Worm (Caenorhabditis elegans) whole organism, L4 larva: ENCODE results near the gene gpdh-2.
A peak's percentile ranks its signal among the peaks of the same experiment; 100 is the strongest.

Experiments used
- D1046.2 ChIP-seq: fragments of 200-800 bp; sonication (Bioruptor generic); IDR thresholded peaks from 2 replicates; pipeline ENCODE4 v1.3.6; 2022; ENCODE audit warnings: missing genetic modification characterization, missing compliant biosample characterization
- T20F7.1 ChIP-seq: fragments of 200-800 bp; sonication (Bioruptor generic); optimal IDR thresholded peaks from 2 replicates; lab custom pipeline; 2018; ENCODE audit warnings: mild to moderate bottlenecking, missing genetic modification characterization, missing compliant biosample characterization
- aha-1 ChIP-seq: fragments of 150-350 bp; peaks from one replicate; lab custom pipeline; 2014; ENCODE audit warnings: missing biosample characterization, missing genetic modification characterization
- ceh-32 ChIP-seq: sonication (generic microtip); optimal IDR thresholded peaks from 2 replicates; lab custom pipeline; 2016; ENCODE audit warnings: mild to moderate bottlenecking, missing genetic modification characterization, missing compliant biosample characterization; ENCODE audit not compliant: poor library complexity
- ceh-62 ChIP-seq: sonication (generic microtip); optimal IDR thresholded peaks from 2 replicates; lab custom pipeline; 2017; ENCODE audit warnings: missing biosample characterization, missing genetic modification characterization
- ctbp-1 ChIP-seq: fragments of 200-800 bp; sonication (Bioruptor generic); IDR thresholded peaks from 2 replicates; pipeline ENCODE4 v1.3.6; 2022; ENCODE audit warnings: missing genetic modification reagents, missing genetic modification characterization, missing compliant biosample characterization
- daf-12 ChIP-seq: fragments of 150-350 bp; optimal IDR thresholded peaks from 2 replicates; lab custom pipeline; 2014; ENCODE audit warnings: missing biosample characterization, missing genetic modification reagents, missing genetic modification characterization
- daf-16 ChIP-seq, 3 experiments: sonication (generic microtip); optimal IDR thresholded peaks; 2 replicates each; lab custom pipeline; 2016 to 2017; ENCODE audit warnings: missing genetic modification characterization in 3 of 3, missing genetic modification reagents in 3 of 3, mild to moderate bottlenecking in 2 of 3, missing compliant biosample characterization in 2 of 3, missing biosample characterization in 1 of 3, moderate library complexity in 1 of 3
- daf-19 ChIP-seq: fragments of 200-800 bp; sonication (Bioruptor generic); conservative IDR thresholded peaks from 2 replicates; pipeline ENCODE4 v1.3.6; 2022; ENCODE audit warnings: missing genetic modification characterization, missing compliant biosample characterization
- dmd-6 ChIP-seq: fragments of 200-800 bp; sonication (Bioruptor generic); IDR thresholded peaks from 2 replicates; pipeline ENCODE4 v1.3.6; 2022; ENCODE audit warnings: missing genetic modification reagents, missing genetic modification characterization, missing compliant biosample characterization
- dmd-8 ChIP-seq: fragments of 200-800 bp; sonication (Bioruptor generic); IDR thresholded peaks from 2 replicates; pipeline ENCODE4 v1.3.6; 2022; ENCODE audit warnings: missing genetic modification characterization, missing compliant biosample characterization
- dmd-9 ChIP-seq: fragments of 200-800 bp; sonication (Bioruptor generic); IDR thresholded peaks from 2 replicates; pipeline ENCODE4 v1.3.6; 2022; ENCODE audit warnings: missing genetic modification reagents, missing genetic modification characterization, missing compliant biosample characterization
- dpl-1 ChIP-seq: fragments of 150-350 bp; optimal IDR thresholded peaks from 2 replicates; lab custom pipeline; 2014; ENCODE audit warnings: missing biosample characterization, missing genetic modification reagents, missing genetic modification characterization
- dve-1 ChIP-seq: sonication (generic microtip); optimal IDR thresholded peaks from 2 replicates; lab custom pipeline; 2017; ENCODE audit warnings: antibody characterized with exemption, mild to moderate bottlenecking, missing genetic modification characterization, missing compliant biosample characterization; ENCODE audit not compliant: insufficient read depth
- fkh-10 ChIP-seq: fragments of 150-350 bp; optimal IDR thresholded peaks from 2 replicates; lab custom pipeline; 2014; ENCODE audit warnings: missing biosample characterization, missing genetic modification reagents, missing genetic modification characterization
- fos-1 ChIP-seq: fragments of 150-350 bp; optimal IDR thresholded peaks from 2 replicates; lab custom pipeline; 2014; ENCODE audit warnings: missing biosample characterization, missing genetic modification characterization
- gei-8 ChIP-seq: fragments of 200-800 bp; sonication (Bioruptor generic); optimal IDR thresholded peaks from 2 replicates; lab custom pipeline; 2018; ENCODE audit warnings: mild to moderate bottlenecking, missing genetic modification characterization, missing compliant biosample characterization
- hlh-11 ChIP-seq: fragments of 200-800 bp; sonication (Bioruptor generic); optimal IDR thresholded peaks from 2 replicates; lab custom pipeline; 2018; ENCODE audit warnings: mild to moderate bottlenecking, missing genetic modification characterization, missing compliant biosample characterization
- hlh-30 ChIP-seq: sonication (generic microtip); optimal IDR thresholded peaks from 2 replicates; lab custom pipeline; 2017; ENCODE audit warnings: antibody characterized with exemption, mild to moderate bottlenecking, missing genetic modification characterization, missing compliant biosample characterization; ENCODE audit not compliant: insufficient read depth
- lim-7 ChIP-seq: fragments of 200-800 bp; sonication (Bioruptor generic); IDR thresholded peaks from 2 replicates; pipeline ENCODE4 v1.3.6; 2022; ENCODE audit warnings: missing genetic modification characterization, missing compliant biosample characterization
- madf-5 ChIP-seq, 2 experiments: fragments of 200-800 bp; sonication (Bioruptor generic); IDR thresholded peaks; 2 replicates each; pipeline ENCODE4 v1.3.6; 2022; ENCODE audit warnings: missing compliant biosample characterization in 2 of 2, missing genetic modification characterization in 2 of 2
- mdl-1 ChIP-seq, 2 experiments: fragments of 150-350 bp in 1 of 2; sonication (generic microtip) in 1 of 2; optimal IDR thresholded peaks; 2 replicates each; lab custom pipeline; 2014 to 2017; ENCODE audit warnings: missing biosample characterization in 2 of 2, missing genetic modification characterization in 2 of 2
- mdt-29 ChIP-seq: fragments of 200-800 bp; sonication (Bioruptor generic); IDR thresholded peaks from 2 replicates; pipeline ENCODE4 v1.3.6; 2022; ENCODE audit warnings: missing genetic modification reagents, missing genetic modification characterization, missing compliant biosample characterization
- mep-1 ChIP-seq: fragments of 150-350 bp; sonication (generic microtip); optimal IDR thresholded peaks from 3 replicates; lab custom pipeline; 2014; ENCODE audit warnings: missing biosample characterization, missing genetic modification characterization
- mes-2 ChIP-seq: sonication (generic microtip); optimal IDR thresholded peaks from 2 replicates; lab custom pipeline; 2016; ENCODE audit warnings: missing genotype, mild to moderate bottlenecking, missing genetic modification characterization, missing compliant biosample characterization; ENCODE audit not compliant: poor library complexity, severe bottlenecking
- mxl-3 ChIP-seq: fragments of 200-800 bp; sonication (Bioruptor generic); optimal IDR thresholded peaks from 2 replicates; lab custom pipeline; 2018; ENCODE audit warnings: mild to moderate bottlenecking, missing genetic modification characterization, missing compliant biosample characterization
- nhr-11 ChIP-seq: fragments of 150-350 bp; optimal IDR thresholded peaks from 2 replicates; lab custom pipeline; 2014; ENCODE audit warnings: missing biosample characterization, missing genetic modification characterization
- nhr-111 ChIP-seq: fragments of 200-800 bp; sonication (Bioruptor generic); optimal IDR thresholded peaks from 2 replicates; lab custom pipeline; 2018; ENCODE audit warnings: mild to moderate bottlenecking, missing genetic modification characterization, missing compliant biosample characterization
- nhr-237 ChIP-seq: sonication (generic microtip); optimal IDR thresholded peaks from 2 replicates; lab custom pipeline; 2017; ENCODE audit warnings: missing biosample characterization, missing genetic modification characterization
- nhr-28 ChIP-seq: fragments of 150-350 bp; optimal IDR thresholded peaks from 2 replicates; lab custom pipeline; 2014; ENCODE audit warnings: missing biosample characterization, missing genetic modification characterization
- nhr-48 ChIP-seq: sonication (generic microtip); optimal IDR thresholded peaks from 2 replicates; lab custom pipeline; 2016; ENCODE audit warnings: mild to moderate bottlenecking, missing genetic modification characterization, missing compliant biosample characterization
- nhr-77 ChIP-seq: fragments of 150-350 bp; optimal IDR thresholded peaks from 2 replicates; lab custom pipeline; 2014; ENCODE audit warnings: missing biosample characterization, missing genetic modification characterization
- php-3 ChIP-seq: fragments of 200-800 bp; sonication (Bioruptor generic); IDR thresholded peaks from 2 replicates; pipeline ENCODE4 v1.3.6; 2022; ENCODE audit warnings: missing genetic modification reagents, missing genetic modification characterization, missing compliant biosample characterization
- pqm-1 ChIP-seq: sonication (generic microtip); optimal IDR thresholded peaks from 2 replicates; lab custom pipeline; 2017; ENCODE audit warnings: missing biosample characterization, missing genetic modification characterization
- set-16 ChIP-seq: fragments of 200-800 bp; sonication (Bioruptor generic); IDR thresholded peaks from 2 replicates; pipeline ENCODE4 v1.3.6; 2022; ENCODE audit warnings: missing genetic modification reagents, missing genetic modification characterization, missing compliant biosample characterization
- snpc-1.2 ChIP-seq: fragments of 200-800 bp; sonication (Bioruptor generic); IDR thresholded peaks from 2 replicates; pipeline ENCODE4 v1.3.6; 2022; ENCODE audit warnings: missing genetic modification reagents, missing genetic modification characterization, missing compliant biosample characterization
- spr-3 ChIP-seq: fragments of 200-800 bp; sonication (Bioruptor generic); optimal IDR thresholded peaks from 2 replicates; lab custom pipeline; 2018; ENCODE audit warnings: mild to moderate bottlenecking, missing genetic modification characterization, missing compliant biosample characterization
- unc-130 ChIP-seq: sonication (generic microtip); optimal IDR thresholded peaks from 2 replicates; lab custom pipeline; 2016; ENCODE audit warnings: missing genetic modification reagents, missing genetic modification characterization, missing compliant biosample characterization
- unc-39 ChIP-seq: sonication (generic microtip); optimal IDR thresholded peaks from 2 replicates; lab custom pipeline; 2017; ENCODE audit warnings: missing biosample characterization, missing genetic modification characterization
- unc-62 ChIP-seq, 3 experiments: fragments of 150-350 bp in 1 of 3; sonication (generic microtip); optimal IDR thresholded peaks in 2 of 3; peaks in 1 of 3; 1 replicate in 1 of 3; 2 replicates in 2 of 3; lab custom pipeline; 2014 to 2017; ENCODE audit warnings: missing biosample characterization in 3 of 3, missing genetic modification characterization in 3 of 3, missing genetic modification reagents in 3 of 3, missing genotype in 1 of 3
- vab-7 ChIP-seq: fragments of 200-800 bp; sonication (Bioruptor generic); IDR thresholded peaks from 2 replicates; pipeline ENCODE4 v1.3.6; 2022; ENCODE audit warnings: missing genetic modification reagents, missing genetic modification characterization, missing compliant biosample characterization
- zfp-3 ChIP-seq: fragments of 200-800 bp; sonication (Bioruptor generic); conservative IDR thresholded peaks from 2 replicates; pipeline ENCODE4 v1.3.6; 2022; ENCODE audit warnings: missing genetic modification reagents, missing genetic modification characterization, missing compliant biosample characterization
- ztf-11 ChIP-seq: fragments of 150-350 bp; optimal IDR thresholded peaks from 2 replicates; lab custom pipeline; 2014; ENCODE audit warnings: missing biosample characterization, missing genetic modification characterization
- ztf-7 ChIP-seq: fragments of 150-350 bp; optimal IDR thresholded peaks from 2 replicates; lab custom pipeline; 2014; ENCODE audit warnings: missing biosample characterization, missing genetic modification characterization

Gene gpdh-2

ce11 chrIII:9858061-9858460 is 922 bp downstream of the gpdh-2 start:
- TF ChIP-seq nhr-48 (tag; lab: Kevin White, UChicago), result peak; percentile 32
- no peak for TF ChIP-seq aha-1
- peak; percentile 12; the same call in 1 of the 2 replicates for TF ChIP-seq dmd-6 (GFP tag; lab: Robert Waterston, UW)
- TF ChIP-seq dmd-9 (GFP tag; lab: Robert Waterston, UW), result no peak
- TF ChIP-seq vab-7 (GFP tag; lab: Robert Waterston, UW), result no peak
- TF ChIP-seq zfp-3, result no peak
- no peak for TF ChIP-seq daf-19 (GFP tag; lab: Robert Waterston, UW)
- peak; percentile 38 for TF ChIP-seq pqm-1 (tag; lab: Kevin White, UChicago)
- no peak for TF ChIP-seq ctbp-1 (GFP tag; lab: Robert Waterston, UW)
- no peak for TF ChIP-seq fkh-10 (GFP tag; lab: Kevin White, UChicago)
- TF ChIP-seq T20F7.1 (GFP tag; lab: Kevin White, UChicago), result no peak
- no peak for TF ChIP-seq daf-16 (GFP tag; optimal IDR thresholded peaks at IDR 0.05; lab: Kevin White, UChicago)
- peak; percentile 36 for TF ChIP-seq daf-16 (tag; optimal IDR thresholded peaks at IDR 0.05; lab: Kevin White, UChicago)
- TF ChIP-seq dve-1, result peak; percentile 61
- TF ChIP-seq unc-62 (GFP tag; optimal IDR thresholded peaks at IDR 0.05 in 1 of 2; lab: Kevin White, UChicago), result peak in 1 of 2 experiments; percentile 38
- no peak for TF ChIP-seq unc-62 (tag; optimal IDR thresholded peaks at IDR 0.05; lab: Kevin White, UChicago)
- TF ChIP-seq hlh-11 (tag; lab: Kevin White, UChicago), result peak; percentile 27
- TF ChIP-seq, all 104 proteins: peak for 7

- TF ChIP-seq ztf-7 (tag; lab: Kevin White, UChicago), result no peak
- TF ChIP-seq unc-130 (GFP tag; lab: Kevin White, UChicago), result no peak
- TF ChIP-seq D1046.2, result no peak
- TF ChIP-seq dmd-8 (GFP tag; lab: Robert Waterston, UW), result no peak
- no peak for TF ChIP-seq zfp-3
- peak in 1 of 2 experiments; percentile 29 for TF ChIP-seq unc-62 (GFP tag; optimal IDR thresholded peaks at IDR 0.05 in 1 of 2; lab: Kevin White, UChicago)
- no peak for TF ChIP-seq unc-62 (tag; optimal IDR thresholded peaks at IDR 0.05; lab: Kevin White, UChicago)
- no peak for TF ChIP-seq snpc-1.2
- TF ChIP-seq aha-1, result no peak
- TF ChIP-seq ztf-11 (tag; lab: Kevin White, UChicago), result no peak
- TF ChIP-seq spr-3 (GFP tag; lab: Kevin White, UChicago), result no peak
- no peak for TF ChIP-seq nhr-111
- TF ChIP-seq gei-8 (GFP tag; lab: Kevin White, UChicago), result no peak
- TF ChIP-seq set-16 (GFP tag; lab: Robert Waterston, UW), result no peak
- no peak for TF ChIP-seq mxl-3
- TF ChIP-seq lim-7 (GFP tag; lab: Robert Waterston, UW), result no peak
- no peak for TF ChIP-seq ceh-32 (tag; lab: Kevin White, UChicago)
- TF ChIP-seq fos-1, result no peak
- TF ChIP-seq ceh-62 (tag; lab: Kevin White, UChicago), result no peak
- no peak for TF ChIP-seq mdt-29 (GFP tag; lab: Robert Waterston, UW)
- peak; percentile 57 for TF ChIP-seq dmd-6 (GFP tag; lab: Robert Waterston, UW)
- peak; percentile 15 for TF ChIP-seq nhr-11
- TF ChIP-seq hlh-30 (tag; lab: Kevin White, UChicago), result peak; percentile 38
- peak; percentile 54 for TF ChIP-seq hlh-11 (tag; lab: Kevin White, UChicago)
- TF ChIP-seq daf-19 (GFP tag; lab: Robert Waterston, UW), result no peak
- TF ChIP-seq mdl-1 (tag; optimal IDR thresholded peaks at IDR 0.05; lab: Kevin White, UChicago), result peak in 1 of 2 experiments; percentile 36
- TF ChIP-seq dpl-1 (GFP tag; lab: Kevin White, UChicago), result no peak
- TF ChIP-seq daf-16 (GFP tag; optimal IDR thresholded peaks at IDR 0.05; lab: Kevin White, UChicago), result no peak
- peak; percentile 90 for TF ChIP-seq daf-16 (tag; optimal IDR thresholded peaks at IDR 0.05; lab: Kevin White, UChicago)
- TF ChIP-seq pqm-1 (tag; lab: Kevin White, UChicago), result peak; percentile 8
- TF ChIP-seq php-3 (GFP tag; lab: Robert Waterston, UW), result peak; percentile 79
- TF ChIP-seq mes-2 (tag; lab: Kevin White, UChicago), result peak; percentile 21
- TF ChIP-seq madf-5 (GFP tag; IDR thresholded peaks at IDR 0.05; lab: Robert Waterston, UW), result no peak
- TF ChIP-seq mep-1 (tag; lab: Kevin White, UChicago), result peak; percentile 8
- peak; percentile 77 for TF ChIP-seq dve-1
- peak; percentile 36 for TF ChIP-seq nhr-77 (tag; lab: Kevin White, UChicago)
- TF ChIP-seq nhr-237 (tag; lab: Kevin White, UChicago), result no peak
- no peak for TF ChIP-seq unc-39 (tag; lab: Kevin White, UChicago)
- TF ChIP-seq nhr-28 (tag; lab: Kevin White, UChicago), result peak; percentile 27
- TF ChIP-seq dmd-9 (GFP tag; lab: Robert Waterston, UW), result no peak
- no peak for TF ChIP-seq daf-12 (tag; lab: Kevin White, UChicago)
Measured at ce11 chrIII:9857110-9857509, 1.9 kb downstream of the gpdh-2 start.
